Fruit fly (Drosophila melanogaster): ENCODE data around the gene Gal.

The Gal gene

dm6 chr2L:6012303-6013070, 5.9 kb upstream of the Gal start, which contains the start of gene CG9098:
Gene CG9098 (minus strand): TSS chr2L:6012338.
- TF ChIP-seq ey (GFP tag; optimal IDR thresholded peaks at IDR 0.05) (no peak), CrebA (GFP tag; optimal IDR thresholded peaks at IDR 0.05; ENCODE audit: borderline replicate concordance) (no peak), usp (GFP tag; optimal IDR thresholded peaks at IDR 0.05) (no peak), Dfd (GFP tag; optimal IDR thresholded peaks at IDR 0.05) (no peak), Hr83 (GFP tag; optimal IDR thresholded peaks at IDR 0.05; ENCODE audit: poor library complexity, severe bottlenecking) (no peak), Hnf4 (GFP tag; optimal IDR thresholded peaks at IDR 0.05) (no peak), Hr78 (GFP tag; optimal IDR thresholded peaks at IDR 0.05) (no peak), dmrt93B (GFP tag; optimal IDR thresholded peaks at IDR 0.05) (no peak), dl (GFP tag; optimal IDR thresholded peaks at IDR 0.05; ENCODE audit: insufficient read depth in 1 of 2, partially characterized antibody in 2 of 2) (no peak), N (GFP tag; optimal IDR thresholded peaks at IDR 0.05) (no peak), br (GFP tag; optimal IDR thresholded peaks at IDR 0.05) (no peak), Jra (GFP tag; optimal IDR thresholded peaks at IDR 0.05) (no peak), Mio (GFP tag; optimal IDR thresholded peaks at IDR 0.05) (no peak), rgr (GFP tag; optimal IDR thresholded peaks at IDR 0.05) (no peak), dsf (GFP tag; optimal IDR thresholded peaks at IDR 0.05; ENCODE audit: borderline replicate concordance) (no peak)

- TF ChIP-seq Mio (GFP tag; optimal IDR thresholded peaks at IDR 0.05) (no peak), foxo (GFP tag; optimal IDR thresholded peaks at IDR 0.05) (no peak), jim (GFP tag; optimal IDR thresholded peaks at IDR 0.05) (no peak)
These were observed 6.6 kb downstream of the Gal start, which contains the start of gene Tsp26A for dm6 chr2L:6000065-6000464. Gene Tsp26A (plus strand): TSS chr2L:6000228.

- TF ChIP-seq ey (GFP tag; optimal IDR thresholded peaks at IDR 0.05) (peak; percentile 17), lola (GFP tag; optimal IDR thresholded peaks at IDR 0.05) (no peak), Hr78 (GFP tag; optimal IDR thresholded peaks at IDR 0.05) (no peak), dl (GFP tag; optimal IDR thresholded peaks at IDR 0.05; ENCODE audit: insufficient read depth in 1 of 2, partially characterized antibody in 2 of 2) (no peak), pan (optimal IDR thresholded peaks at IDR 0.05) (no peak), sv (GFP tag; optimal IDR thresholded peaks at IDR 0.05) (no peak), Myc (optimal IDR thresholded peaks at IDR 0.05) (no peak), CG9705 (GFP tag; optimal IDR thresholded peaks at IDR 0.05) (no peak), Dif (GFP tag; optimal IDR thresholded peaks at IDR 0.05; ENCODE audit: partially characterized antibody) (no peak), Mio (GFP tag; optimal IDR thresholded peaks at IDR 0.05) (no peak), rgr (GFP tag; optimal IDR thresholded peaks at IDR 0.05) (peak; percentile 51), Dfd (GFP tag; optimal IDR thresholded peaks at IDR 0.05) (no peak), GATAd (GFP tag; optimal IDR thresholded peaks at IDR 0.05) (no peak), CG32264 (GFP tag; optimal IDR thresholded peaks at IDR 0.05) (no peak), HLH106 (tag; optimal IDR thresholded peaks at IDR 0.05) (peak; percentile 27), Hr83 (GFP tag; optimal IDR thresholded peaks at IDR 0.05; ENCODE audit: poor library complexity, severe bottlenecking) (peak; percentile 82), dmrt93B (GFP tag; optimal IDR thresholded peaks at IDR 0.05) (peak; percentile 1), woc (GFP tag; optimal IDR thresholded peaks at IDR 0.05) (no peak), sage (GFP tag; optimal IDR thresholded peaks at IDR 0.05) (no peak), psq (GFP tag; optimal IDR thresholded peaks at IDR 0.05) (peak; percentile 32), Abd-B (GFP tag; optimal IDR thresholded peaks at IDR 0.05) (no peak), h (GFP tag; optimal IDR thresholded peaks at IDR 0.05) (peak; percentile 36), br (GFP tag; optimal IDR thresholded peaks at IDR 0.05) (peak; percentile 56), usp (GFP tag; optimal IDR thresholded peaks at IDR 0.05) (no peak), Jra (GFP tag; optimal IDR thresholded peaks at IDR 0.05) (no peak), Vsx2 (GFP tag; optimal IDR thresholded peaks at IDR 0.05; ENCODE audit: partially characterized antibody) (no peak), Sp1 (GFP tag; optimal IDR thresholded peaks at IDR 0.05) (peak; percentile 32), CrebA (GFP tag; optimal IDR thresholded peaks at IDR 0.05; ENCODE audit: borderline replicate concordance) (no peak), brk (GFP tag; optimal IDR thresholded peaks at IDR 0.05) (no peak), tai (GFP tag; optimal IDR thresholded peaks at IDR 0.05) (no peak), foxo (GFP tag; optimal IDR thresholded peaks at IDR 0.05) (peak in 1 of 2 experiments; percentile 38), Rel (GFP tag; optimal IDR thresholded peaks at IDR 0.05) (no peak), Rel (tag; optimal IDR thresholded peaks at IDR 0.05) (peak; percentile 87), Hnf4 (GFP tag; optimal IDR thresholded peaks at IDR 0.05) (no peak), OdsH (GFP tag; optimal IDR thresholded peaks at IDR 0.05) (no peak), jim (GFP tag; optimal IDR thresholded peaks at IDR 0.05) (no peak), fru (GFP tag; optimal IDR thresholded peaks at IDR 0.05) (peak; percentile 23), N (GFP tag; optimal IDR thresholded peaks at IDR 0.05) (no peak), dsf (GFP tag; optimal IDR thresholded peaks at IDR 0.05; ENCODE audit: borderline replicate concordance) (no peak)
These were observed 7.4 kb downstream of the Gal start, which contains the start of gene Kdm5 for dm6 chr2L:5999247-5999646. Gene Kdm5 (minus strand): TSS chr2L:5999501.
